Fruit fly (Drosophila melanogaster): ENCODE measurements around the gene CG13606.

CG13606 gene

DNA sequence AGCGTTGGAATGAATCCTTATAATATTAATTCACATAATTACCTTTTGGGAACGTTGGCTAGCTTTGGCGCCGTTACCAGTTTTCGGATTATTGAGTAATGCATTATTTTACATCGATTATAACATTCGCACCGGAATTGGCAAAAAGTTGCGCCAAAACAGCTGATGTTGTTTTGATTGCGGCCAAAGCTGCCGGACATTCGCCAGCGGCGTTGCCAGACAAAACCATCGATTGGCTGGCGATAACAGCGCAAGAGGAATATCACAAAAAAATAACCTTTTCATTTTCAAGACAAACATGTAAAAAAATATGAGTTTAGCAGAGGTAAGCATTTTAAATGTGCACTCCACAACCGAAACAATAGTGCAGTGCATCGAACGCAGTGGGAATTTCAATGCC lies 42.3 kb upstream of the CG13606 start, which contains the start of the genes GatB and Tsc1 (continued):
- TF ChIP-seq wek (GFP tag; optimal IDR thresholded peaks at IDR 0.05), result peak; percentile 17
- TF ChIP-seq sob (GFP tag; IDR thresholded peaks at IDR 0.05), result no peak
- TF ChIP-seq sisA (GFP tag; IDR thresholded peaks at IDR 0.05), result no peak
- no peak for TF ChIP-seq salm (tag; optimal IDR thresholded peaks at IDR 0.05)
- TF ChIP-seq Hr3 (GFP tag; optimal IDR thresholded peaks at IDR 0.05), result no peak
- no peak; the same call in 2 of the 3 replicates for TF ChIP-seq CG34224 (GFP tag; IDR thresholded peaks at IDR 0.05; ENCODE audit: partially characterized antibody)
- no peak for TF ChIP-seq CG13424 (tag; optimal IDR thresholded peaks at IDR 0.05)
- TF ChIP-seq cad (GFP tag; optimal IDR thresholded peaks at IDR 0.05), result no peak
- TF ChIP-seq CG9609 (GFP tag; optimal IDR thresholded peaks at IDR 0.05), result no peak
- TF ChIP-seq CG2129 (GFP tag; IDR thresholded peaks at IDR 0.05; ENCODE audit: partially characterized antibody), result no peak
- no peak for TF ChIP-seq al (GFP tag; IDR thresholded peaks at IDR 0.05)
- TF ChIP-seq kay (GFP tag; optimal IDR thresholded peaks at IDR 0.05), result no peak
- no peak for TF ChIP-seq danr (GFP tag; IDR thresholded peaks at IDR 0.05)
- no peak for TF ChIP-seq grau (tag; optimal IDR thresholded peaks at IDR 0.05)
- no peak for TF ChIP-seq tin (GFP tag; optimal IDR thresholded peaks at IDR 0.05)
- no peak for TF ChIP-seq bowl (GFP tag; IDR thresholded peaks at IDR 0.05)
- no peak for TF ChIP-seq CG11560 (tag; IDR thresholded peaks at IDR 0.05)
- peak; percentile 98 for TF ChIP-seq MBD-R2 (GFP tag; IDR thresholded peaks at IDR 0.05)
- no peak for TF ChIP-seq CG31224 (GFP tag; IDR thresholded peaks at IDR 0.05)
- TF ChIP-seq CG30020 (tag; optimal IDR thresholded peaks at IDR 0.05), result no peak
- no peak for TF ChIP-seq CG30431 (GFP tag; optimal IDR thresholded peaks at IDR 0.05)
- TF ChIP-seq CG2678 (tag; optimal IDR thresholded peaks at IDR 0.05), result no peak
- TF ChIP-seq ttk (GFP tag; IDR thresholded peaks at IDR 0.05), result no peak
- TF ChIP-seq caup (GFP tag; optimal IDR thresholded peaks at IDR 0.05; ENCODE audit: severe bottlenecking), result no peak
- TF ChIP-seq ranshi (GFP tag; IDR thresholded peaks at IDR 0.05), result no peak
- TF ChIP-seq zen (tag; optimal IDR thresholded peaks at IDR 0.05), result no peak
- TF ChIP-seq CG7786 (GFP tag; optimal IDR thresholded peaks at IDR 0.05), result no peak
- TF ChIP-seq CG6791 (GFP tag; IDR thresholded peaks at IDR 0.05; ENCODE audit: partially characterized antibody), result peak; percentile 56; the same call in 1 of the 3 replicates
- no peak for TF ChIP-seq lov (optimal IDR thresholded peaks at IDR 0.05)
- TF ChIP-seq lov (GFP tag; IDR thresholded peaks at IDR 0.05), result no peak
- peak; percentile 6 for TF ChIP-seq sens (GFP tag)
- no peak for TF ChIP-seq croc (GFP tag; conservative IDR thresholded peaks at IDR 0.05)
- TF ChIP-seq Asciz (GFP tag; optimal IDR thresholded peaks at IDR 0.05), result no peak
- TF ChIP-seq Oli (tag; optimal IDR thresholded peaks at IDR 0.05), result no peak
- TF ChIP-seq D19A (tag; optimal IDR thresholded peaks at IDR 0.05), result no peak
- TF ChIP-seq jing (GFP tag; optimal IDR thresholded peaks at IDR 0.05), result no peak
- TF ChIP-seq lab (GFP tag; optimal IDR thresholded peaks at IDR 0.05), result no peak
- TF ChIP-seq CG18599 (GFP tag; optimal IDR thresholded peaks at IDR 0.05), result no peak
- no peak for TF ChIP-seq Sox102F (GFP tag; optimal IDR thresholded peaks at IDR 0.05)
- TF ChIP-seq jigr1 (GFP tag; IDR thresholded peaks at IDR 0.05), result no peak
- TF ChIP-seq CG7963 (GFP tag; IDR thresholded peaks at IDR 0.05; ENCODE audit: partially characterized antibody), result peak; percentile 37; the same call in 1 of the 3 replicates
- TF ChIP-seq B-H1 (GFP tag; IDR thresholded peaks at IDR 0.05), result no peak
- TF ChIP-seq esg (GFP tag; conservative IDR thresholded peaks at IDR 0.05), result no peak
- no peak for TF ChIP-seq Taf1 (GFP tag; IDR thresholded peaks at IDR 0.05)
- TF ChIP-seq ro (GFP tag; IDR thresholded peaks at IDR 0.05), result no peak
- TF ChIP-seq CG3995 (GFP tag; optimal IDR thresholded peaks at IDR 0.05), result peak; percentile 53
- no peak for TF ChIP-seq Abd-B (GFP tag; optimal IDR thresholded peaks at IDR 0.05)
- peak; percentile 81 for TF ChIP-seq CG17186 (GFP tag; optimal IDR thresholded peaks at IDR 0.05)
- no peak for TF ChIP-seq CG10565 (GFP tag; optimal IDR thresholded peaks at IDR 0.05)
- TF ChIP-seq CG10462 (GFP tag; optimal IDR thresholded peaks at IDR 0.05), result no peak
- TF ChIP-seq Vsx1 (GFP tag; optimal IDR thresholded peaks at IDR 0.05), result no peak
- no peak for TF ChIP-seq CG4730 (GFP tag; IDR thresholded peaks at IDR 0.05)

All from whole organism, embryonic.